Worm (Caenorhabditis elegans) whole organism, L1 larva: ENCODE measurements around the gene D2024.5.
"Not testable (repeated sequence)": the region's sequence is repeated elsewhere in the genome, so short reads cannot be mapped to it uniquely, and the experiment has no call there.

ENCODE experiments used
- C34B4.2 ChIP-seq: sonication (generic microtip); optimal IDR thresholded peaks from 2 replicates; lab custom pipeline; 2017; ENCODE audit warnings: mild to moderate bottlenecking, missing genetic modification characterization, missing compliant biosample characterization
- F16B12.6 ChIP-seq: fragments of 150-350 bp; optimal IDR thresholded peaks from 2 replicates; lab custom pipeline; 2014; ENCODE audit warnings: missing biosample characterization, missing genetic modification characterization
- ama-1 ChIP-seq: fragments of 150-350 bp; optimal IDR thresholded peaks from 2 replicates; lab custom pipeline; 2014
- dpl-1 ChIP-seq, 3 experiments: fragments of 150-350 bp in 2 of 3; sonication (generic microtip) in 1 of 3; optimal IDR thresholded peaks; 2 replicates each; lab custom pipeline; 2014 to 2017; ENCODE audit warnings: missing biosample characterization in 3 of 3, missing genetic modification characterization in 3 of 3, missing genetic modification reagents in 3 of 3
- dsc-1 ChIP-seq: sonication (generic microtip); optimal IDR thresholded peaks from 2 replicates; lab custom pipeline; 2016; ENCODE audit warnings: mild to moderate bottlenecking, missing genetic modification characterization, missing compliant biosample characterization
- efl-1 ChIP-seq, 4 experiments: fragments of 150-350 bp; optimal IDR thresholded peaks in 3 of 4; peaks in 1 of 4; 1 replicate in 1 of 4; 2 replicates in 3 of 4; lab custom pipeline; 2014; ENCODE audit warnings: missing biosample characterization in 2 of 4, missing genetic modification characterization in 2 of 4, missing genetic modification reagents in 2 of 4
- fkh-10 ChIP-seq: sonication (generic microtip); optimal IDR thresholded peaks from 2 replicates; lab custom pipeline; 2017; ENCODE audit warnings: missing biosample characterization, missing genetic modification reagents, missing genetic modification characterization
- fos-1 ChIP-seq: fragments of 150-350 bp; optimal IDR thresholded peaks from 2 replicates; lab custom pipeline; 2014; ENCODE audit warnings: missing biosample characterization, missing genetic modification characterization
- grh-1 ChIP-seq: fragments of 200-800 bp; sonication (Bioruptor generic); IDR thresholded peaks from 2 replicates; pipeline ENCODE4 v1.3.6; 2022; ENCODE audit warnings: missing genetic modification reagents, missing genetic modification characterization, missing compliant biosample characterization
- hlh-4 ChIP-seq: sonication (generic microtip); optimal IDR thresholded peaks from 2 replicates; lab custom pipeline; 2016; ENCODE audit warnings: mild to moderate bottlenecking, missing genetic modification characterization, missing compliant biosample characterization
- irx-1 ChIP-seq: sonication (generic microtip); optimal IDR thresholded peaks from 2 replicates; lab custom pipeline; 2016; ENCODE audit warnings: missing genetic modification characterization, missing compliant biosample characterization
- isw-1 ChIP-seq: fragments of 200-800 bp; sonication (Bioruptor generic); IDR thresholded peaks from 2 replicates; pipeline ENCODE4 v1.3.6; 2022; ENCODE audit warnings: missing genetic modification characterization, missing compliant biosample characterization
- lin-15B ChIP-seq: fragments of 150-350 bp; sonication (generic microtip); optimal IDR thresholded peaks from 3 replicates; lab custom pipeline; 2014; ENCODE audit warnings: missing biosample characterization, missing genetic modification characterization
- lin-39 ChIP-seq: fragments of 150-350 bp; optimal IDR thresholded peaks from 2 replicates; lab custom pipeline; 2014; ENCODE audit warnings: missing biosample characterization, missing genetic modification reagents, missing genetic modification characterization
- mab-9 ChIP-seq: fragments of 200-800 bp; sonication (Bioruptor generic); IDR thresholded peaks from 2 replicates; pipeline ENCODE4 v1.3.6; 2022; ENCODE audit warnings: missing genetic modification reagents, missing genetic modification characterization, missing compliant biosample characterization
- nhr-12 ChIP-seq: sonication (generic microtip); optimal IDR thresholded peaks from 2 replicates; lab custom pipeline; 2017; ENCODE audit warnings: missing biosample characterization, missing genetic modification characterization
- nhr-19 ChIP-seq: fragments of 200-800 bp; sonication (Bioruptor generic); conservative IDR thresholded peaks from 2 replicates; pipeline ENCODE4 v1.3.6; 2022; ENCODE audit warnings: missing genetic modification characterization, missing compliant biosample characterization
- nhr-20 ChIP-seq: sonication (generic microtip); optimal IDR thresholded peaks from 2 replicates; lab custom pipeline; 2016; ENCODE audit warnings: mild to moderate bottlenecking, missing genetic modification characterization, missing compliant biosample characterization
- nhr-28 ChIP-seq: fragments of 150-350 bp; optimal IDR thresholded peaks from 2 replicates; lab custom pipeline; 2014; ENCODE audit warnings: missing biosample characterization, missing genetic modification characterization
- nhr-76 ChIP-seq: sonication (generic microtip); optimal IDR thresholded peaks from 2 replicates; lab custom pipeline; 2017; ENCODE audit warnings: missing biosample characterization, missing genetic modification characterization
- nhr-77 ChIP-seq: fragments of 150-350 bp; optimal IDR thresholded peaks from 2 replicates; lab custom pipeline; 2014; ENCODE audit warnings: missing biosample characterization, missing genetic modification characterization
- nhr-84 ChIP-seq: sonication (generic microtip); optimal IDR thresholded peaks from 2 replicates; lab custom pipeline; 2017; ENCODE audit warnings: missing biosample characterization, missing genetic modification characterization
- nhr-85 ChIP-seq: sonication (generic microtip); peaks from one replicate; lab custom pipeline; 2016; ENCODE audit warnings: missing genetic modification characterization, inconsistent platforms, missing compliant biosample characterization
- pag-3 ChIP-seq: sonication (generic microtip); optimal IDR thresholded peaks from 2 replicates; lab custom pipeline; 2017; ENCODE audit warnings: missing genetic modification characterization, mild to moderate bottlenecking, missing compliant biosample characterization, antibody characterized with exemption, borderline replicate concordance; ENCODE audit not compliant: insufficient read depth
- pax-3 ChIP-seq: fragments of 200-800 bp; sonication (Bioruptor generic); optimal IDR thresholded peaks from 2 replicates; lab custom pipeline; 2018; ENCODE audit warnings: mild to moderate bottlenecking, missing genetic modification characterization, moderate library complexity, missing compliant biosample characterization
- rnt-1 ChIP-seq: sonication (generic microtip); optimal IDR thresholded peaks from 2 replicates; lab custom pipeline; 2016; ENCODE audit warnings: mild to moderate bottlenecking, missing genetic modification characterization, moderate library complexity, missing compliant biosample characterization
- snpc-4 ChIP-seq: fragments of 150-350 bp; optimal IDR thresholded peaks from 2 replicates; lab custom pipeline; 2014; ENCODE audit warnings: missing biosample characterization, missing genetic modification characterization
- snu-23 ChIP-seq: sonication (generic microtip); optimal IDR thresholded peaks from 2 replicates; lab custom pipeline; 2016; ENCODE audit warnings: missing genetic modification characterization, missing compliant biosample characterization
- sup-37 ChIP-seq: fragments of 200-800 bp; sonication (Bioruptor generic); optimal IDR thresholded peaks from 2 replicates; lab custom pipeline; 2018; ENCODE audit warnings: mild to moderate bottlenecking, missing genetic modification characterization, missing compliant biosample characterization
- unc-30 ChIP-seq: sonication (generic microtip); optimal IDR thresholded peaks from 2 replicates; lab custom pipeline; 2017; ENCODE audit warnings: missing biosample characterization, missing genetic modification characterization
- unc-86 ChIP-seq: sonication (generic microtip); optimal IDR thresholded peaks from 2 replicates; lab custom pipeline; 2016; ENCODE audit warnings: missing genetic modification characterization, missing compliant biosample characterization
- xbp-1 ChIP-seq: sonication (generic microtip); optimal IDR thresholded peaks from 2 replicates; lab custom pipeline; 2016; ENCODE audit warnings: missing genetic modification characterization, missing compliant biosample characterization

The D2024.5 gene

DNA sequence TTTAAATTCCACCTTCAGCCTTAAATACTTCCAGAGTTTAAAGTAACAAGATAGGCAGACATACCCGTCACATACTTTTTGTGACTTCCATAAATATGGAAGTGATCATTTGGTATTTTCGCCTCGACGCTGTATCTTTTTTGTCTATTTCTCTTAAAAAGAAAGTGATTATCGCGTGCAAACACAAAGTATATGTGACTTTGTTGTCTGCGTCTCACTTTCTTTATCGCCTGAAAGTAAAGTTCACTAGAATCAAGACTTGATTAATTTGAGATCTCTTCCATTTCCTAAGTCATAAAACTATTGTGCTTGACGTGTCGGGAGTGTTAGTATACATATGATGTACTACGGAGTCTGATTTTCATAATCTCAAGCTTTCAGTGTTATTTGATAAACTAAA lies 30.1 kb upstream of the D2024.5 start, which contains the start of gene C06E4.6 (continued):
- TF ChIP-seq dpl-1 (GFP tag; optimal IDR thresholded peaks at IDR 0.05; lab: Kevin White, UChicago) (no peak), nhr-85 (tag; lab: Kevin White, UChicago) (peak; percentile 70), nhr-19 (GFP tag; lab: Robert Waterston, UW) (peak; percentile 30)
- TF ChIP-seq, all 84 proteins: peak for 16

DNA sequence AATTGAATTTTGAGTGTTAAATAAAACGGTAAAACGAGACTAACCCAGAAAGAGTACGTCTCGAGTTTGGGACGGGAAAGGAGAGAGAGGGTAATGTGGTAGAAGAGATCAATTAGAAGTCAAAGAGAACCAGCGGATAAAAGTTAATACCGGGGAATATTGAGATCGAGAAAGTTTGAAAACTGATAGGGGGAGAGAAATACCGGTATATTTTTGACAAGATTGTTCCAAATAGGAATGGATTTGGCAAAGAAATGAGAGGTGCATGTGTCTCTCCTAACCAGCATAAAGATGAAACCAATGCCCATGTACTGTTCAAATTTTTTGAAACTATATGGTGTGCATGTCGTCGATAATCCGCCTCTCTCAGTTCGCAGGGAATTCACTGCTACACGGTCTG lies 26.6 kb upstream of the D2024.5 start, which contains the start of gene C06E4.5:
TSS of gene C06E4.5 (plus strand) at position 301 of the 400 bp plus-strand sequence.
- TF ChIP-seq pag-3; sup-37 (GFP tag; lab: Kevin White, UChicago); snu-23 (GFP tag; lab: Kevin White, UChicago): not testable (repeated sequence)

DNA sequence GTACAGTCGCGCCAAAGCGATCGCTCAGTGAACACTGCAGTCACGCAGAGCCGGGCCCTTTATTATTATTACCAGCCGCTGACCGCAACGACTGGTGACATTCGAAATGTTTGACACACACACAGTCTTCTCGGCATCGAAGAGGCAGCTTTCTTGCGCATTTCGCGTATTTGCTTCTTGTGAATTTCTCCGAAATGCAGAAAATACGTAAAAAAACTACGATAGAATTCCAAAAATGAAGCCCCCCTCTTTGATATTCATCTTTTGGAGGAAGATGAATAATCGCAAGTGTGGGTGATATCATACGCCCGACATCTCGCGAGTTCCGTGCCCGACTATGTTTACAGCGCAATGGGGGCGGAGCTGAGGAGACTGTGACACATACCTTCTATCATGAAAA lies 25.2 kb upstream of the D2024.5 start:
- TF ChIP-seq C34B4.2 (no peak), snpc-4 (peak; percentile 74), rnt-1 (tag; lab: Kevin White, UChicago) (peak; percentile 9)

DNA sequence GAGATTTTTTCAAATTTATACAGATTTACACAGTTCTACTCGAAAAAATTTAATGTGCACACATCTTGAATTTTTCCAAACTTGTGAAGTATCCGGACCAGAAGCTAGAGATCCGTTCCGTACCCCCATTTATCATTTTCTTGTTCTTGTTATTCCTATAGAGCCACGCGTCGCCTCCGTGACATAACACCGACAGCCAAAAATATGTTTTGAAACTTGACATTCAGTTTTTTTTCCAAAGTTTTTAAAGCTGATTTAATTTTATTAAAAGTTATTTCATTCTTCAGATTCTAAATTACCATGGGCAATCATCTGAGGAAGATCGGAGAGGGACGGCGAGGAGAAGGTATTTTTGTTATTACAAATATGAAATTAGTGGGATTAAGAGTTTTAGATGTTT lies 22.1 kb upstream of the D2024.5 start, which contains the start of gene D2024.18:
TSS of gene D2024.18 (plus strand) at position 301 of the 400 bp plus-strand sequence.
- TF ChIP-seq nhr-12: no peak
- no peak for TF ChIP-seq isw-1
- TF ChIP-seq hlh-4 (tag; lab: Kevin White, UChicago): no peak
- TF ChIP-seq nhr-76 (tag; lab: Kevin White, UChicago): no peak
- TF ChIP-seq grh-1: no peak
- TF ChIP-seq nhr-84 (tag; lab: Kevin White, UChicago): no peak
- no peak for TF ChIP-seq nhr-20
- no peak for TF ChIP-seq xbp-1 (tag; lab: Kevin White, UChicago)

DNA sequence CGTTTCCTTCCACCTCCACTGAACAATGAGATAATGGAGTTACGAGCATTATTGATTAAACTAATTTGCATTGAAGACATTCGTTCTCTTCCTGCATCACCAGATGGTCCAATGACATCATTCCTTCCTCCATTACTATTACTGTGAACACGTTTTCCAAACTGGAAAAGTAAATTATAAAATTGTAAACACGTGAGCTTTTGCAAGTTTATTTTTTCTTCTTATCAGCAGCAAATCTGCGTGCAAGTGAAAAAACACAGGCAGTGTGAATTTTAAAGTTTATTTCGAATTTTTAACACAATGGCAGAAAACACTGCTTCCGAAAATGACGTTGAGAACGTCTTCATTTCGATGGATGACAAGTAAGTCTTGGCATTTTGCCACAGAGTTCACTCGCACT lies 19.1 kb upstream of the D2024.5 start, which contains the start of gene D2024.1:
TSS of gene D2024.1 (plus strand) at position 301 of the 400 bp plus-strand sequence.
- TF ChIP-seq pag-3; mab-9 (GFP tag; lab: Robert Waterston, UW); F16B12.6 (tag; lab: Kevin White, UChicago): not testable (repeated sequence)

DNA sequence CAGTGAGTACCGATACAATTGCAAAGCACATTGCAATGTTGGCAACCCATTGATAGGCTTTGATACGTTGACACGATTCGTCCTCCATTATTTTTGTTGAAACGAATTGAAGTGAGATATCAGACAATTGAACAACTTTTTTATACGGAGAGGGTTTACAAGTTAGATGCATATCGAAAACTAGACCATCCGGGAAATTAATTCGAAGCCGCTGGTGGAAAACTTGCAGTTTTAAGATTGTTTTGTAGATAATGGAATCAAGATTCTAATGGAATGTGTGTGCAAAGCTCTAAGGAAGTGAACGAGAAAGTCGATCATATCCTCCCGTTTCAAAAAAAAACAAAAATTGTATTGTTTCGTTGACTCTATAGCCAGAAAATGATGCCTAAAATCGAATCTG lies 18.4 kb upstream of the D2024.5 start, which contains the start of gene col-114:
TSS of gene col-114 (minus strand) at position 101 of the 400 bp plus-strand sequence.
- TF ChIP-seq lin-39 (tag; lab: Kevin White, UChicago): no peak
- TF ChIP-seq efl-1 (optimal IDR thresholded peaks at IDR 0.05; lab: Kevin White, UChicago): no peak
- peak in 1 of 2 experiments; percentile 39 for TF ChIP-seq efl-1 (GFP tag; optimal IDR thresholded peaks at IDR 0.05 in 1 of 2; lab: Kevin White, UChicago)

DNA sequence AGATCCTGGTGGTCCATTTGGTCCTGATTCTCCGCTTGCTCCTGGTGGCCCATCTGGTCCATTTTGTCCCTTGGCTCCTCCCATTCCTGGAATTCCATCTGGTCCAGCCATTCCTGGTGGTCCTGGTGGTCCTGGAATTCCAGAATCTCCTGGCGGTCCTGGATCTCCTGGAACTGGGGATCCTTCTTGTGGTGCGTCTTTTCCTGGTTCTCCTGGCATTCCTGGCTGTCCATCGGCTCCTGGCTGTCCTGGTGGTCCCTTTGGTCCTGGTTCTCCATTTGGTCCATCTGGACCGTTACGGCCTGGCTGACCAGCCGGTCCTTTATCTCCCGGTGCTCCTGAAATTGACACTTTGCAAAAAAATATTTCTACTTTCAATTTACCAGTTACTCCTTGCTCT lies 17.5 kb upstream of the D2024.5 start:
- no peak for TF ChIP-seq unc-86 (tag; lab: Kevin White, UChicago)
- TF ChIP-seq ama-1 (lab: Kevin White, UChicago): no peak
- TF ChIP-seq fos-1 (tag; lab: Kevin White, UChicago): no peak
- no peak for TF ChIP-seq hlh-4 (tag; lab: Kevin White, UChicago)
- no peak for TF ChIP-seq snu-23 (GFP tag; lab: Kevin White, UChicago)
- no peak for TF ChIP-seq unc-30 (tag; lab: Kevin White, UChicago)
- TF ChIP-seq fkh-10 (GFP tag; lab: Kevin White, UChicago): no peak
- no peak for TF ChIP-seq dsc-1 (tag; lab: Kevin White, UChicago)
- TF ChIP-seq nhr-28 (tag; lab: Kevin White, UChicago): no peak
- TF ChIP-seq pag-3: no peak
- TF ChIP-seq nhr-77 (tag; lab: Kevin White, UChicago): no peak
- no peak for TF ChIP-seq pax-3
- no peak for TF ChIP-seq lin-15B (tag; lab: Kevin White, UChicago)
- TF ChIP-seq irx-1 (tag; lab: Kevin White, UChicago): no peak
- TF ChIP-seq lin-39 (tag; lab: Kevin White, UChicago): no peak
